Fruit fly (Drosophila melanogaster): ENCODE data around the gene CG7546.

dm6 chr3L:7520619-7521018, 9.8 kb downstream of the CG7546 start:
- TF ChIP-seq Sin3A (optimal IDR thresholded peaks at IDR 0.05) (no peak), h (optimal IDR thresholded peaks at IDR 0.05) (no peak), ttk (optimal IDR thresholded peaks at IDR 0.05) (no peak), Myc (optimal IDR thresholded peaks at IDR 0.05) (no peak)
